Worm (Caenorhabditis elegans) whole organism, late embryonic: ENCODE data around the gene F32D8.12.

ENCODE experiments used
- C08G9.2 ChIP-seq: sonication (generic microtip); optimal IDR thresholded peaks from 2 replicates; lab custom pipeline; 2016; ENCODE audit warnings: mild to moderate bottlenecking, missing genetic modification characterization, moderate library complexity, missing compliant biosample characterization
- C38D4.7 ChIP-seq: fragments of 200-800 bp; sonication (Bioruptor generic); optimal IDR thresholded peaks from 2 replicates; lab custom pipeline; 2018; ENCODE audit warnings: mild to moderate bottlenecking, missing genetic modification characterization, moderate library complexity, missing compliant biosample characterization
- F13H6.1 ChIP-seq: sonication (generic microtip); optimal IDR thresholded peaks from 2 replicates; lab custom pipeline; 2016; ENCODE audit warnings: missing genetic modification characterization, missing compliant biosample characterization
- K02D7.2 ChIP-seq: sonication (generic microtip); optimal IDR thresholded peaks from 2 replicates; lab custom pipeline; 2017; ENCODE audit warnings: mild to moderate bottlenecking, missing genetic modification characterization, missing compliant biosample characterization
- K09A11.1 ChIP-seq: sonication (generic microtip); optimal IDR thresholded peaks from 2 replicates; lab custom pipeline; 2017; ENCODE audit warnings: antibody characterized with exemption, mild to moderate bottlenecking, missing genetic modification characterization, missing compliant biosample characterization; ENCODE audit not compliant: insufficient read depth
- ahr-1 ChIP-seq: sonication (generic microtip); optimal IDR thresholded peaks from 2 replicates; lab custom pipeline; 2016; ENCODE audit warnings: missing genetic modification characterization, missing compliant biosample characterization
- ama-1 ChIP-seq: fragments of 150-350 bp; optimal IDR thresholded peaks from 2 replicates; lab custom pipeline; 2014
- ceh-14 ChIP-seq: sonication (generic microtip); optimal IDR thresholded peaks from 2 replicates; lab custom pipeline; 2016; ENCODE audit warnings: missing genotype, missing genetic modification characterization, missing compliant biosample characterization
- ceh-18 ChIP-seq: sonication (generic microtip); optimal IDR thresholded peaks from 2 replicates; lab custom pipeline; 2016; ENCODE audit warnings: missing genetic modification characterization, missing compliant biosample characterization
- ceh-2 ChIP-seq: sonication (generic microtip); optimal IDR thresholded peaks from 2 replicates; lab custom pipeline; 2016; ENCODE audit warnings: missing genotype, missing genetic modification characterization, missing compliant biosample characterization
- ceh-31 ChIP-seq: sonication (generic microtip); optimal IDR thresholded peaks from 2 replicates; lab custom pipeline; 2016; ENCODE audit warnings: missing genetic modification characterization, missing compliant biosample characterization
- ceh-34 ChIP-seq: sonication (generic microtip); optimal IDR thresholded peaks from 2 replicates; lab custom pipeline; 2016; ENCODE audit warnings: mild to moderate bottlenecking, missing genetic modification characterization, missing compliant biosample characterization
- ceh-48 ChIP-seq: sonication (generic microtip); optimal IDR thresholded peaks from 2 replicates; lab custom pipeline; 2016; ENCODE audit warnings: missing genetic modification characterization, inconsistent platforms, missing compliant biosample characterization
- ceh-9 ChIP-seq: sonication (generic microtip); optimal IDR thresholded peaks from 2 replicates; lab custom pipeline; 2016; ENCODE audit warnings: mild to moderate bottlenecking, missing genetic modification characterization, inconsistent platforms, missing compliant biosample characterization
- dmd-4 ChIP-seq: sonication (generic microtip); optimal IDR thresholded peaks from 2 replicates; lab custom pipeline; 2016; ENCODE audit warnings: borderline replicate concordance, missing genetic modification characterization, missing compliant biosample characterization
- elt-2 ChIP-seq: sonication (generic microtip); optimal IDR thresholded peaks from 2 replicates; lab custom pipeline; 2016; ENCODE audit warnings: missing genetic modification reagents, missing genetic modification characterization, missing compliant biosample characterization
- elt-4 ChIP-seq: sonication (generic microtip); optimal IDR thresholded peaks from 2 replicates; lab custom pipeline; 2016; ENCODE audit warnings: missing genetic modification characterization, missing compliant biosample characterization
- ets-4 ChIP-seq: sonication (generic microtip); optimal IDR thresholded peaks from 2 replicates; lab custom pipeline; 2016; ENCODE audit warnings: missing genetic modification characterization, missing compliant biosample characterization
- eyg-1 ChIP-seq: sonication (generic microtip); optimal IDR thresholded peaks from 2 replicates; lab custom pipeline; 2016; ENCODE audit warnings: missing genotype, missing genetic modification characterization, missing compliant biosample characterization
- fkh-10 ChIP-seq: fragments of 150-350 bp; optimal IDR thresholded peaks from 2 replicates; lab custom pipeline; 2014; ENCODE audit warnings: missing biosample characterization, missing genetic modification reagents, missing genetic modification characterization
- fkh-6 ChIP-seq: sonication (generic microtip); optimal IDR thresholded peaks from 2 replicates; lab custom pipeline; 2016; ENCODE audit warnings: missing genetic modification characterization, missing compliant biosample characterization
- gmeb-2 ChIP-seq: sonication (generic microtip); optimal IDR thresholded peaks from 2 replicates; lab custom pipeline; 2016; ENCODE audit warnings: missing genetic modification characterization, inconsistent platforms, missing compliant biosample characterization
- hlh-13 ChIP-seq: fragments of 200-800 bp; sonication (Bioruptor generic); optimal IDR thresholded peaks from 2 replicates; lab custom pipeline; 2018; ENCODE audit warnings: mild to moderate bottlenecking, missing genetic modification characterization, missing compliant biosample characterization
- hlh-15 ChIP-seq: sonication (generic microtip); optimal IDR thresholded peaks from 2 replicates; lab custom pipeline; 2016; ENCODE audit warnings: missing genetic modification characterization, missing compliant biosample characterization
- hlh-30 ChIP-seq: sonication (generic microtip); optimal IDR thresholded peaks from 2 replicates; lab custom pipeline; 2017; ENCODE audit warnings: antibody characterized with exemption, missing genetic modification characterization, missing compliant biosample characterization; ENCODE audit not compliant: insufficient read depth
- lim-6 ChIP-seq: sonication (generic microtip); optimal IDR thresholded peaks from 2 replicates; lab custom pipeline; 2016; ENCODE audit warnings: missing genetic modification characterization, missing compliant biosample characterization
- lin-11 ChIP-seq: fragments of 200-800 bp; sonication (Bioruptor generic); optimal IDR thresholded peaks from 2 replicates; lab custom pipeline; 2018; ENCODE audit warnings: mild to moderate bottlenecking, missing genetic modification characterization, missing compliant biosample characterization
- nfya-1 ChIP-seq: sonication (generic microtip); optimal IDR thresholded peaks from 2 replicates; lab custom pipeline; 2017; ENCODE audit warnings: missing genetic modification characterization, mild to moderate bottlenecking, missing compliant biosample characterization, antibody characterized with exemption, moderate library complexity
- odd-2 ChIP-seq: sonication (generic microtip); optimal IDR thresholded peaks from 2 replicates; lab custom pipeline; 2017; ENCODE audit warnings: antibody characterized with exemption, mild to moderate bottlenecking, missing genetic modification characterization, missing compliant biosample characterization
- pat-9 ChIP-seq: fragments of 200-800 bp; sonication (Bioruptor generic); optimal IDR thresholded peaks from 2 replicates; lab custom pipeline; 2018; ENCODE audit warnings: mild to moderate bottlenecking, missing genetic modification characterization, moderate library complexity, missing compliant biosample characterization
- pha-4 ChIP-seq: fragments of 150-350 bp; optimal IDR thresholded peaks from 2 replicates; lab custom pipeline; 2018; ENCODE audit warnings: missing biosample characterization, missing genetic modification reagents, missing genetic modification characterization
- pqm-1 ChIP-seq: sonication (generic microtip); optimal IDR thresholded peaks from 2 replicates; lab custom pipeline; 2016; ENCODE audit warnings: missing genetic modification characterization, missing compliant biosample characterization
- pros-1 ChIP-seq: fragments of 150-350 bp; optimal IDR thresholded peaks from 2 replicates; lab custom pipeline; 2014; ENCODE audit warnings: missing biosample characterization, missing genetic modification reagents, missing genetic modification characterization
- ref-2 ChIP-seq: sonication (generic microtip); optimal IDR thresholded peaks from 2 replicates; lab custom pipeline; 2016; ENCODE audit warnings: missing genetic modification characterization, missing compliant biosample characterization
- rnt-1 ChIP-seq: sonication (generic microtip); optimal IDR thresholded peaks from 2 replicates; lab custom pipeline; 2016; ENCODE audit warnings: missing genetic modification characterization, missing compliant biosample characterization
- sdc-2 ChIP-seq: sonication (generic microtip); optimal IDR thresholded peaks from 2 replicates; lab custom pipeline; 2016; ENCODE audit warnings: missing genotype, missing genetic modification characterization, missing compliant biosample characterization
- sox-2 ChIP-seq: fragments of 200-800 bp; sonication (Bioruptor generic); IDR thresholded peaks from 2 replicates; pipeline ENCODE4 v1.3.6; 2022; ENCODE audit warnings: missing genetic modification reagents, missing genetic modification characterization, missing compliant biosample characterization
- tbx-2 ChIP-seq: sonication (generic microtip); optimal IDR thresholded peaks from 2 replicates; lab custom pipeline; 2016; ENCODE audit warnings: missing genetic modification characterization, missing compliant biosample characterization
- tbx-7 ChIP-seq: sonication (generic microtip); optimal IDR thresholded peaks from 2 replicates; lab custom pipeline; 2016; ENCODE audit warnings: missing genotype, missing genetic modification characterization, missing compliant biosample characterization
- ttx-3 ChIP-seq: sonication (generic microtip); optimal IDR thresholded peaks from 2 replicates; lab custom pipeline; 2016; ENCODE audit warnings: missing genetic modification reagents, missing genetic modification characterization, missing compliant biosample characterization
- unc-42 ChIP-seq: sonication (generic microtip); optimal IDR thresholded peaks from 2 replicates; lab custom pipeline; 2016; ENCODE audit warnings: missing genotype, missing genetic modification characterization, missing compliant biosample characterization
- unc-55 ChIP-seq: sonication (generic microtip); optimal IDR thresholded peaks from 2 replicates; lab custom pipeline; 2017; ENCODE audit warnings: missing biosample characterization, missing genetic modification reagents, missing genetic modification characterization
- unc-86 ChIP-seq: sonication (generic microtip); optimal IDR thresholded peaks from 2 replicates; lab custom pipeline; 2016; ENCODE audit warnings: missing genetic modification characterization, missing compliant biosample characterization
- zip-5 ChIP-seq: sonication (generic microtip); optimal IDR thresholded peaks from 2 replicates; lab custom pipeline; 2016; ENCODE audit warnings: missing genetic modification characterization, missing compliant biosample characterization
- ztf-16 ChIP-seq: sonication (generic microtip); optimal IDR thresholded peaks from 2 replicates; lab custom pipeline; 2017; ENCODE audit warnings: missing genetic modification characterization, missing compliant biosample characterization

Gene F32D8.12

DNA sequence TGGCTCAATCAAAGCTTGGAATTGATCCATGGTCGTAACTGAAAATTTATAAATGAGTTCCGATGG is 6.1 kb upstream of the F32D8.12 start, which contains the start of gene sec-61.G:
sec-61.G (minus strand) TSS at position 38 of the 66 bp plus-strand sequence.
- TF ChIP-seq dmd-4 (tag; lab: Kevin White, UChicago) (no peak), ceh-14 (tag; lab: Kevin White, UChicago) (no peak), ceh-31 (tag; lab: Kevin White, UChicago) (no peak), ceh-34 (tag; lab: Kevin White, UChicago) (no peak), K09A11.1 (tag; lab: Kevin White, UChicago) (no peak), fkh-10 (GFP tag; lab: Kevin White, UChicago) (no peak), fkh-6 (no peak), ceh-18 (tag; lab: Kevin White, UChicago) (no peak), tbx-7 (no peak), lin-11 (tag; lab: Kevin White, UChicago) (no peak), pros-1 (tag; lab: Kevin White, UChicago) (no peak)

DNA sequence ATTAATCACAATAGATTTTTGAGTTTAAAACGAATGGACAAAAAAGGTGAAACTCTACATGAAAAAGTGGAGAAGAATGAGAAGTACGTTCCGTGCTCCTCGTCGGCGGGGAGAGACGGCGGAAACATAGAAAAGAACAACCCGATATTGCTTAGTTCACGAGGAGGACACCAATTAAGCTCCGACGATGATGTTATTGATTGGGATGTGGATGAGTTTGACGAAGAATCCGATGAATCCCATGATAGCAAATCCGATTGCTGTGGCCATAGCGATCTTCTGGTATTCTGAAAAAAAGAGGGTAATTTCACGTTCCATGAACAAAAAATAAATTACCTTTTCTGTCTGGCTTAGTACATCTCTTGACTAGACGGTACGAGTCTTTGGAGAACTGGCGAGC is 5.9 kb upstream of the F32D8.12 start:
- TF ChIP-seq ttx-3 (tag; lab: Kevin White, UChicago): no peak
- no peak for TF ChIP-seq sdc-2 (tag; lab: Kevin White, UChicago)
- TF ChIP-seq odd-2: no peak
- TF ChIP-seq hlh-13 (GFP tag; lab: Kevin White, UChicago): no peak
- no peak for TF ChIP-seq zip-5 (tag; lab: Kevin White, UChicago)
- TF ChIP-seq tbx-7: no peak
- no peak for TF ChIP-seq K09A11.1 (tag; lab: Kevin White, UChicago)
- no peak for TF ChIP-seq lin-11 (tag; lab: Kevin White, UChicago)
- no peak for TF ChIP-seq C38D4.7 (GFP tag; lab: Kevin White, UChicago)
- no peak for TF ChIP-seq elt-4 (tag; lab: Kevin White, UChicago)
- no peak for TF ChIP-seq nfya-1 (tag; lab: Kevin White, UChicago)

DNA sequence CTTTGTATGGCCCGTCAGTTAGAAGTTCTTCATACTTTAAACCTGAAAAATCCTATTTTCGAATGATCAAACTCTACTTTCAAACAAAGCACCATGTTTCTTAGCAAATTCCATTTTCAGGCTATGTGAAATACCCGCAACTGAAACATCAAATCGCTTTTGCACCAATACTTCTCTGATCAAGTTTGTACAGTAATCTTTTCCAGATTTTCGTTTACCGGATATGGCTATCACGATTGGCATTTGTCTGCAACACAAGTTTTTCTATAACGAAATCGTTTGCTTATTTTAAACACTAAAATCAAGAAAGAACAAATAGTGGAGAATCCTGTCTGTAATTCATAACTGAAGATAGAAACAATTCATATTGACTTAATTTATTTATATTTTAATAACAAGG is 5.5 kb upstream of the F32D8.12 start, which contains the start of gene F32D8.13:
F32D8.13 (minus strand) TSS at position 249 of the 400 bp plus-strand sequence.
- TF ChIP-seq hlh-15 (tag; lab: Kevin White, UChicago) (no peak), ahr-1 (tag; lab: Kevin White, UChicago) (no peak), hlh-30 (tag; lab: Kevin White, UChicago) (no peak), ztf-16 (tag; lab: Kevin White, UChicago) (no peak), lim-6 (tag; lab: Kevin White, UChicago) (no peak), K02D7.2 (tag; lab: Kevin White, UChicago) (no peak)

DNA sequence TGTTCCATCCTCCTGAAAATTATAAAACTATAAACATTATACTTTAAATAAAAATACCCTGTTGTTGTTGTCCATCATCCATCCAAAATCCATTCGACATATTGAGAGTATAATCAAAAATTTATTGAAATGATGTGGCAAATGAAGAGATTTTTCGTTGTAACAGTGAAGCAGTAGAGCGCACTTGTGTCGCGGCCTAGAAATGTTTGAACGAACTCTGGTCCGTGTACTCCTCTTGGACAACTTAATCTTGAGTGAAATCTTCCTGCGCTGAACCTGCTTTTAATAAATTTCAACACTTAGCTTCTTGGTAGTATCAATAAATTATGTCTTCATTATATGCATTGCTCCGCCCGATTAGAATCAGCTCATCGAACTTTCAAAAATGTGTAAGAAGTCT is 3.8 kb upstream of the F32D8.12 start, which contains the start of the genes F32D8.14 and F32D8.5:
F32D8.14 (minus strand) TSS at position 188 of the 400 bp plus-strand sequence.
F32D8.5 (plus strand) TSS at position 200 of the 400 bp plus-strand sequence.
- TF ChIP-seq odd-2: no peak
- TF ChIP-seq unc-55 (GFP tag; lab: Kevin White, UChicago): peak; percentile 16
- TF ChIP-seq ceh-9 (tag; lab: Kevin White, UChicago): no peak
- TF ChIP-seq F13H6.1: no peak
- TF ChIP-seq ets-4: peak; percentile 76
- TF ChIP-seq ttx-3 (tag; lab: Kevin White, UChicago): no peak
- TF ChIP-seq ceh-14 (tag; lab: Kevin White, UChicago): peak; percentile 59
- no peak for TF ChIP-seq sox-2 (GFP tag; lab: Robert Waterston, UW)
- TF ChIP-seq unc-42 (tag; lab: Kevin White, UChicago): peak; percentile 59
- no peak for TF ChIP-seq hlh-13 (GFP tag; lab: Kevin White, UChicago)
- TF ChIP-seq elt-2 (tag; lab: Kevin White, UChicago): peak; percentile 47
- TF ChIP-seq ceh-2 (tag; lab: Kevin White, UChicago): peak; percentile 75
- no peak for TF ChIP-seq eyg-1
- TF ChIP-seq ceh-34 (tag; lab: Kevin White, UChicago): peak; percentile 15
- peak; percentile 80 for TF ChIP-seq tbx-2 (tag; lab: Kevin White, UChicago)
- TF ChIP-seq ceh-48 (tag; lab: Kevin White, UChicago): no peak
- TF ChIP-seq lim-6 (tag; lab: Kevin White, UChicago): no peak
- TF ChIP-seq ceh-18 (tag; lab: Kevin White, UChicago): no peak
- TF ChIP-seq C08G9.2 (tag; lab: Kevin White, UChicago): peak; percentile 89
- peak; percentile 92 for TF ChIP-seq ceh-31 (tag; lab: Kevin White, UChicago)
- TF ChIP-seq unc-86: no peak
- no peak for TF ChIP-seq fkh-10 (GFP tag; lab: Kevin White, UChicago)
- peak; percentile 66 for TF ChIP-seq tbx-7
- peak; percentile 74 for TF ChIP-seq ref-2 (tag; lab: Kevin White, UChicago)
- TF ChIP-seq ama-1 (lab: Kevin White, UChicago): no peak
- TF ChIP-seq lin-11 (tag; lab: Kevin White, UChicago): no peak
- TF ChIP-seq pros-1 (tag; lab: Kevin White, UChicago): peak; percentile 24
- TF ChIP-seq pat-9 (tag; lab: Kevin White, UChicago): no peak
- no peak for TF ChIP-seq pqm-1
- no peak for TF ChIP-seq dmd-4 (tag; lab: Kevin White, UChicago)
- no peak for TF ChIP-seq pha-4
- no peak for TF ChIP-seq gmeb-2 (tag; lab: Kevin White, UChicago)
- TF ChIP-seq rnt-1 (tag; lab: Kevin White, UChicago): peak; percentile 45
- peak; percentile 0 for TF ChIP-seq fkh-6
- no peak for TF ChIP-seq elt-4 (tag; lab: Kevin White, UChicago)
- no peak for TF ChIP-seq hlh-30 (tag; lab: Kevin White, UChicago)
